Fruit fly (Drosophila melanogaster) whole organism, embryonic: ENCODE data around the gene SmydA-2.

ENCODE experiments used
- Antp ChIP-seq: fragments of 200-800 bp; sonication (Bioruptor generic); optimal IDR thresholded peaks from 3 replicates; lab custom pipeline; 2016; ENCODE audit warnings: missing biosample characterization, missing genetic modification characterization
- Bdp1 ChIP-seq: fragments of 200-800 bp; sonication (Bioruptor generic); optimal IDR thresholded peaks from 3 replicates; lab custom pipeline; 2016; ENCODE audit warnings: missing biosample characterization, missing genetic modification characterization
- CG10654 ChIP-seq: fragments of 200-800 bp; sonication (Bioruptor generic); optimal IDR thresholded peaks from 2 replicates; lab custom pipeline; 2016; ENCODE audit warnings: missing biosample characterization, missing genetic modification characterization
- CG11560 ChIP-seq: fragments of 200-800 bp; sonication (Bioruptor generic); IDR thresholded peaks from 3 replicates; pipeline ENCODE4 v1.3.6; 2022; ENCODE audit warnings: missing biosample characterization, missing genetic modification characterization
- CG11723 ChIP-seq: fragments of 200-800 bp; sonication (Bioruptor generic); optimal IDR thresholded peaks from 2 replicates; lab custom pipeline; 2017; ENCODE audit warnings: missing biosample characterization, mild to moderate bottlenecking, missing genetic modification characterization
- CG12769 ChIP-seq: fragments of 200-800 bp; sonication (Bioruptor generic); optimal IDR thresholded peaks from 2 replicates; lab custom pipeline; 2019; ENCODE audit warnings: missing biosample characterization, mild to moderate bottlenecking, missing genetic modification characterization, moderate library complexity
- CG15479 ChIP-seq: fragments of 200-800 bp; sonication (Bioruptor generic); optimal IDR thresholded peaks from 3 replicates; lab custom pipeline; 2019; ENCODE audit warnings: missing biosample characterization, mild to moderate bottlenecking, missing genetic modification characterization, moderate library complexity
- CG17385 ChIP-seq: fragments of 200-800 bp; sonication (Bioruptor generic); optimal IDR thresholded peaks from 3 replicates; lab custom pipeline; 2018; ENCODE audit warnings: missing biosample characterization, mild to moderate bottlenecking, missing genetic modification characterization
- CG2116 ChIP-seq: fragments of 200-800 bp; sonication (Bioruptor generic); optimal IDR thresholded peaks from 3 replicates; lab custom pipeline; 2018; ENCODE audit warnings: missing biosample characterization, mild to moderate bottlenecking, missing genetic modification characterization
- CG2199 ChIP-seq: fragments of 200-800 bp; sonication (Bioruptor generic); IDR thresholded peaks from 3 replicates; pipeline ENCODE4 v1.3.6; 2022; ENCODE audit warnings: missing biosample characterization, missing genetic modification characterization
- CG2889 ChIP-seq: fragments of 200-800 bp; sonication (Bioruptor generic); IDR thresholded peaks from 3 replicates; pipeline ENCODE4 v1.3.6; 2022; ENCODE audit warnings: missing biosample characterization, missing genetic modification characterization
- CG3407 ChIP-seq: fragments of 200-800 bp; sonication (Bioruptor generic); optimal IDR thresholded peaks from 2 replicates; lab custom pipeline; 2018; ENCODE audit warnings: missing biosample characterization, mild to moderate bottlenecking, missing genetic modification characterization
- CG6654 ChIP-seq: fragments of 200-800 bp; sonication (Bioruptor generic); optimal IDR thresholded peaks from 2 replicates; lab custom pipeline; 2017; ENCODE audit warnings: missing biosample characterization, mild to moderate bottlenecking, missing genetic modification characterization
- CG7928 ChIP-seq: fragments of 200-800 bp; sonication (Bioruptor generic); optimal IDR thresholded peaks from 2 replicates; lab custom pipeline; 2017; ENCODE audit warnings: missing biosample characterization, mild to moderate bottlenecking, missing genetic modification characterization
- CG8924 ChIP-seq: fragments of 200-800 bp; optimal IDR thresholded peaks from 3 replicates; lab custom pipeline; 2019; ENCODE audit warnings: missing biosample characterization, mild to moderate bottlenecking, missing genetic modification characterization, moderate library complexity
- CG8944 ChIP-seq: fragments of 200-800 bp; sonication (Bioruptor generic); optimal IDR thresholded peaks from 3 replicates; lab custom pipeline; 2016; ENCODE audit warnings: missing biosample characterization, missing genetic modification characterization
- CG9797 ChIP-seq: fragments of 200-800 bp; sonication (Bioruptor generic); optimal IDR thresholded peaks from 3 replicates; lab custom pipeline; 2018; ENCODE audit warnings: missing biosample characterization, mild to moderate bottlenecking, missing genetic modification characterization
- D19A ChIP-seq: fragments of 200-800 bp; optimal IDR thresholded peaks from 3 replicates; lab custom pipeline; 2019; ENCODE audit warnings: missing biosample characterization, mild to moderate bottlenecking, missing genetic modification characterization, moderate library complexity
- Dbx ChIP-seq: fragments of 200-800 bp; sonication (Bioruptor generic); IDR thresholded peaks from 3 replicates; pipeline ENCODE4 v1.3.6; 2022; ENCODE audit warnings: missing biosample characterization, missing genetic modification characterization
- Ets97D ChIP-seq: fragments of 200-800 bp; sonication (Bioruptor generic); optimal IDR thresholded peaks from 3 replicates; lab custom pipeline; 2016; ENCODE audit warnings: missing biosample characterization, missing genetic modification characterization
- Hand ChIP-seq: fragments of 200-800 bp; sonication (Bioruptor generic); optimal IDR thresholded peaks from 2 replicates; lab custom pipeline; 2017; ENCODE audit warnings: mild to moderate bottlenecking, missing biosample characterization, missing genetic modification reagents, missing genetic modification characterization
- Kr ChIP-seq: fragments of 200-800 bp; sonication (Bioruptor generic); optimal IDR thresholded peaks from 2 replicates; lab custom pipeline; 2017; ENCODE audit warnings: missing biosample characterization, mild to moderate bottlenecking, missing genetic modification characterization
- Lpt ChIP-seq: fragments of >200 bp; optimal IDR thresholded peaks from 2 replicates; lab custom pipeline; 2018; ENCODE audit warnings: missing biosample characterization, missing genetic modification characterization
- MBD-R2 ChIP-seq: fragments of 200-800 bp; sonication (Bioruptor generic); IDR thresholded peaks from 2 replicates; pipeline ENCODE4 v1.3.6; 2022; ENCODE audit warnings: missing biosample characterization, missing genetic modification characterization
- Med ChIP-seq: fragments of 200-800 bp; sonication (Bioruptor generic); peaks from one replicate; lab custom pipeline; 2016; ENCODE audit warnings: missing biosample characterization, missing genetic modification characterization, mild to moderate bottlenecking, inconsistent platforms, moderate library complexity
- NFAT ChIP-seq: fragments of 200-800 bp; sonication (Bioruptor generic); IDR thresholded peaks from 2 replicates; pipeline ENCODE4 v1.3.6; 2022; ENCODE audit warnings: missing biosample characterization, missing genetic modification characterization
- Stat92E ChIP-seq, 3 experiments: fragments of >200 bp in 2 of 3; fragments of 200-800 bp in 1 of 3; sonication (Bioruptor generic) in 1 of 3; optimal IDR thresholded peaks; 2 replicates each; lab custom pipeline; 2017 to 2019; ENCODE audit warnings: missing biosample characterization in 3 of 3, missing genetic modification characterization in 3 of 3, mild to moderate bottlenecking in 1 of 3, moderate library complexity in 1 of 3
- TFAM ChIP-seq: fragments of 200-800 bp; sonication (Bioruptor generic); optimal IDR thresholded peaks from 2 replicates; lab custom pipeline; 2017; ENCODE audit warnings: missing biosample characterization, missing genetic modification characterization, inconsistent platforms
- ab ChIP-seq: fragments of 200-800 bp; sonication (Bioruptor generic); optimal IDR thresholded peaks from 2 replicates; lab custom pipeline; 2016; ENCODE audit warnings: missing biosample characterization, missing genetic modification characterization
- cg ChIP-seq: fragments of 200-800 bp; sonication (Bioruptor generic); optimal IDR thresholded peaks from 3 replicates; lab custom pipeline; 2019; ENCODE audit warnings: missing biosample characterization, mild to moderate bottlenecking, missing genetic modification characterization, moderate library complexity
- ci ChIP-seq: fragments of 200-800 bp; sonication (Bioruptor generic); IDR thresholded peaks from 3 replicates; pipeline ENCODE4 v1.3.6; 2022; ENCODE audit warnings: missing biosample characterization, missing genetic modification characterization
- croc ChIP-seq: fragments of 200-800 bp; sonication (Bioruptor generic); conservative IDR thresholded peaks from 3 replicates; pipeline ENCODE4 v1.3.6; 2022; ENCODE audit warnings: missing biosample characterization, missing genetic modification characterization
- crp ChIP-seq, 2 experiments: fragments of 200-800 bp; sonication (Bioruptor generic); optimal IDR thresholded peaks; 2 replicates in 1 of 2; 3 replicates in 1 of 2; lab custom pipeline; 2017; ENCODE audit warnings: missing biosample characterization in 2 of 2, missing genetic modification characterization in 2 of 2, mild to moderate bottlenecking in 1 of 2, moderate library complexity in 1 of 2
- dpn ChIP-seq, 2 experiments: fragments of 200-800 bp; sonication (Bioruptor generic); optimal IDR thresholded peaks; 3 replicates each; lab custom pipeline; 2016; ENCODE audit warnings: missing biosample characterization in 2 of 2, missing genetic modification characterization in 2 of 2
- eve ChIP-seq, 2 experiments: fragments of >200 bp; optimal IDR thresholded peaks; 2 replicates each; lab custom pipeline; 2017; ENCODE audit warnings: missing biosample characterization in 2 of 2, missing genetic modification characterization in 2 of 2
- grn ChIP-seq: fragments of 200-800 bp; sonication (Bioruptor generic); optimal IDR thresholded peaks from 3 replicates; lab custom pipeline; 2017; ENCODE audit warnings: missing biosample characterization, missing genetic modification characterization
- gro ChIP-seq: fragments of 200-800 bp; sonication (Bioruptor generic); optimal IDR thresholded peaks from 2 replicates; lab custom pipeline; 2016; ENCODE audit warnings: missing biosample characterization, missing genetic modification characterization
- jigr1 ChIP-seq: fragments of 200-800 bp; sonication (Bioruptor generic); IDR thresholded peaks from 3 replicates; pipeline ENCODE4 v1.3.6; 2022; ENCODE audit warnings: missing biosample characterization, missing genetic modification characterization
- ken ChIP-seq: fragments of 200-800 bp; sonication (Bioruptor generic); IDR thresholded peaks from 3 replicates; pipeline ENCODE4 v1.3.6; 2022; ENCODE audit warnings: missing biosample characterization, missing genetic modification characterization
- kni ChIP-seq: fragments of 200-800 bp; sonication (Bioruptor generic); optimal IDR thresholded peaks from 3 replicates; lab custom pipeline; 2017; ENCODE audit warnings: mild to moderate bottlenecking, missing biosample characterization, missing genetic modification reagents, missing genetic modification characterization
- pros ChIP-seq: fragments of 200-800 bp; sonication (Bioruptor generic); optimal IDR thresholded peaks from 3 replicates; lab custom pipeline; 2019; ENCODE audit warnings: missing biosample characterization, mild to moderate bottlenecking, missing genetic modification characterization, moderate library complexity
- sens ChIP-seq: fragments of 200-800 bp; sonication (Bioruptor generic); peaks from one replicate; lab custom pipeline; 2016; ENCODE audit warnings: missing biosample characterization, missing genetic modification characterization
- shn ChIP-seq: fragments of 200-800 bp; sonication (Bioruptor generic); optimal IDR thresholded peaks from 3 replicates; lab custom pipeline; 2016; ENCODE audit warnings: missing biosample characterization, missing genetic modification characterization
- sima ChIP-seq: fragments of 200-800 bp; sonication (Bioruptor generic); optimal IDR thresholded peaks from 2 replicates; lab custom pipeline; 2016; ENCODE audit warnings: missing biosample characterization, missing genetic modification characterization
- sob ChIP-seq: fragments of 200-800 bp; sonication (Bioruptor generic); IDR thresholded peaks from 2 replicates; pipeline ENCODE4 v1.3.6; 2022; ENCODE audit warnings: missing biosample characterization, missing genetic modification characterization
- sqz ChIP-seq: fragments of 200-800 bp; sonication (Bioruptor generic); optimal IDR thresholded peaks from 3 replicates; lab custom pipeline; 2018; ENCODE audit warnings: missing biosample characterization, mild to moderate bottlenecking, missing genetic modification characterization
- tll ChIP-seq, 2 experiments: fragments of 200-800 bp in 1 of 2; fragments of >200 bp in 1 of 2; sonication (Bioruptor generic) in 1 of 2; optimal IDR thresholded peaks; 2 replicates each; lab custom pipeline; 2017 to 2019; ENCODE audit warnings: missing biosample characterization in 2 of 2, missing genetic modification characterization in 2 of 2, mild to moderate bottlenecking in 1 of 2, moderate library complexity in 1 of 2
- twi ChIP-seq: fragments of 200-800 bp; optimal IDR thresholded peaks from 2 replicates; lab custom pipeline; 2019; ENCODE audit warnings: missing biosample characterization, mild to moderate bottlenecking, missing genetic modification characterization, moderate library complexity
- zen ChIP-seq: fragments of 200-800 bp; sonication (Bioruptor generic); optimal IDR thresholded peaks from 3 replicates; lab custom pipeline; 2018; ENCODE audit warnings: missing biosample characterization, mild to moderate bottlenecking, missing genetic modification characterization, moderate library complexity
- zf30C ChIP-seq: fragments of 200-800 bp; sonication (Bioruptor generic); optimal IDR thresholded peaks from 3 replicates; lab custom pipeline; 2018; ENCODE audit warnings: missing biosample characterization, mild to moderate bottlenecking, missing genetic modification characterization

Gene SmydA-2

DNA sequence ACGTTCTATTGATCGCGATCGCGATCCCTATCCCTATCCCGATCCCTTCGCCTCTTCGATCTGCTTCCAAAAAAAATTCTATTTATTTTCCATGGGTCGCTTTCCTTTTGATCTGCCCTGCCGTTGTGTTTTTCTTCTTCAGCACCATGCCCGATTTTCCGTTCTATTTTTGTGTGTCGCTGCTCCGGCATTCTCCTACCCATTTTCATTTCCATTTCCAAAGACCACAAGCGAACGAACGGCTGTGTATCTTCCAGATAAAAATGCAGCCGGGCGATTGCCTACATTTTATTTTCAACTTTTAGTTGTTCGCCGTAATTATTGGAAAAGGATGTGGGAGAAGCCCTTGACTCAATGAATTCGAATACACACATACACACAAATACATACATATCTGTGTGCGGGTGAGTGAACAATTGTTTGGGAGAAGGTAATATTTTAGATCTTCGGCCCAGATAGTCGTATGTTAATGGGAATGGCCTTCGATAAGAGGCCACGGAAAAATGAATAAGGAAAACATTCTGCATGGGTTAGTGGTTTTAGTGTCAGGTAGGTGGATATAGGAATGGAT is 40.5 kb upstream of the SmydA-2 start:
- TF ChIP-seq CG11560 (tag; lab: Robert Waterston, UW) (no peak), eve (GFP tag; optimal IDR thresholded peaks at IDR 0.05; lab: Kevin White, UChicago) (peak in 1 of 2 experiments; percentile 63), zf30C (GFP tag; lab: Kevin White, UChicago) (peak; percentile 48), kni (peak; percentile 50), ci (GFP tag; lab: Robert Waterston, UW) (0 out of 3 replicates have a peak, but pooled peaks have one; percentile 12), CG15479 (GFP tag; lab: Kevin White, UChicago) (peak; percentile 63), Kr (peak; percentile 35), D19A (tag; lab: Kevin White, UChicago) (peak; percentile 60), gro (GFP tag; lab: Kevin White, UChicago) (no peak), grn (GFP tag; lab: Kevin White, UChicago) (peak; percentile 41), twi (peak; percentile 72), tll (GFP tag; optimal IDR thresholded peaks at IDR 0.05; lab: Kevin White, UChicago) (peak in 1 of 2 experiments; percentile 91), Hand (GFP tag; lab: Kevin White, UChicago) (no peak), sens (GFP tag; lab: Kevin White, UChicago) (peak; percentile 68), zen (tag; lab: Kevin White, UChicago) (peak; percentile 77), pros (GFP tag; lab: Kevin White, UChicago) (peak; percentile 69), CG17385 (GFP tag; lab: Kevin White, UChicago) (peak; percentile 55), sqz (GFP tag; lab: Kevin White, UChicago) (peak; percentile 54), CG10654 (no peak), CG12769 (tag; lab: Kevin White, UChicago) (peak; percentile 48), Stat92E (GFP tag; optimal IDR thresholded peaks at IDR 0.05; lab: Kevin White, UChicago) (peak in 1 of 3 experiments; percentile 19), Med (GFP tag; lab: Kevin White, UChicago) (peak; percentile 14), Antp (no peak), CG2199 (GFP tag; lab: Robert Waterston, UW) (peak; percentile 94; the same call in 2 of the 3 replicates), Dbx (GFP tag; lab: Robert Waterston, UW) (no peak), sima (GFP tag; lab: Kevin White, UChicago) (no peak), CG8924 (tag; lab: Kevin White, UChicago) (peak; percentile 54), cg (GFP tag; lab: Kevin White, UChicago) (peak; percentile 71)

DNA sequence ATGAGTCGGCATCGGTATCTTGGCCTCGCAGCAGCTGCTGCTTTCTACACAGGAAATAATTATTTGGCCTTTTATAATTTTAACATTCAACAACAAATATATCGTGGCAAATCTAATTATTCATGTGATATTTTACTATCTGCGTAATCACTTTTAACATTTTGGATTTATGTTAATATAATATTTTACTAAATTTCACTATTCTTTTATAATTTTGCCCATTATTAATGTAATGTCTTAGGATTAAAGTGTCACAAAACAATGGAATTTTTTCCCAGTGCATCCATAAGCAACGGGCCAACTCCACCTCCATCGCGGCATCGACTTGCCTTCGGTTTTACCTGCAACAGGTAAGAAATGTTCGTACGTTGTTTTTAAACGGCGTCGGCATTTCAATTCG is 39.4 kb upstream of the SmydA-2 start:
- TF ChIP-seq Lpt = no peak
- TF ChIP-seq CG6654 (GFP tag; lab: Kevin White, UChicago) = peak; percentile 54
- TF ChIP-seq CG3407 (GFP tag; lab: Kevin White, UChicago) = peak; percentile 79
- no peak for TF ChIP-seq Bdp1 (GFP tag; lab: Kevin White, UChicago)
- no peak for TF ChIP-seq CG8944 (GFP tag; lab: Kevin White, UChicago)
- no peak for TF ChIP-seq TFAM (GFP tag; lab: Kevin White, UChicago)
- TF ChIP-seq crp (GFP tag; optimal IDR thresholded peaks at IDR 0.05; lab: Kevin White, UChicago) = peak in 1 of 2 experiments; percentile 43
- peak; percentile 50; the same call in 1 of the 3 replicates for TF ChIP-seq CG2889 (GFP tag; lab: Robert Waterston, UW)
- TF ChIP-seq CG11723 = peak; percentile 62
- TF ChIP-seq CG2116 (GFP tag; lab: Kevin White, UChicago) = peak; percentile 59
- no peak for TF ChIP-seq CG7928 (GFP tag; lab: Kevin White, UChicago)
- peak; percentile 82 for TF ChIP-seq croc (GFP tag; lab: Robert Waterston, UW)
- no peak; the same call in 1 of the 2 replicates for TF ChIP-seq sob (GFP tag; lab: Robert Waterston, UW)
- TF ChIP-seq shn (GFP tag; lab: Kevin White, UChicago) = no peak
- TF ChIP-seq Ets97D (GFP tag; lab: Kevin White, UChicago) = peak; percentile 24
- peak in 1 of 2 experiments; percentile 67 for TF ChIP-seq dpn (GFP tag; optimal IDR thresholded peaks at IDR 0.05; lab: Kevin White, UChicago)
- no peak for TF ChIP-seq CG9797
- no peak for TF ChIP-seq ab (GFP tag; lab: Kevin White, UChicago)
- peak; percentile 66 for TF ChIP-seq Med (GFP tag; lab: Kevin White, UChicago)
- peak; percentile 7; the same call in 1 of the 3 replicates for TF ChIP-seq jigr1 (GFP tag; lab: Robert Waterston, UW)
- no peak for TF ChIP-seq gro (GFP tag; lab: Kevin White, UChicago)
- TF ChIP-seq NFAT = no peak
- no peak for TF ChIP-seq ken
- no peak for TF ChIP-seq MBD-R2
